Fruit fly (Drosophila melanogaster): ENCODE measurements around the gene CG17097.

CG17097 gene

DNA sequence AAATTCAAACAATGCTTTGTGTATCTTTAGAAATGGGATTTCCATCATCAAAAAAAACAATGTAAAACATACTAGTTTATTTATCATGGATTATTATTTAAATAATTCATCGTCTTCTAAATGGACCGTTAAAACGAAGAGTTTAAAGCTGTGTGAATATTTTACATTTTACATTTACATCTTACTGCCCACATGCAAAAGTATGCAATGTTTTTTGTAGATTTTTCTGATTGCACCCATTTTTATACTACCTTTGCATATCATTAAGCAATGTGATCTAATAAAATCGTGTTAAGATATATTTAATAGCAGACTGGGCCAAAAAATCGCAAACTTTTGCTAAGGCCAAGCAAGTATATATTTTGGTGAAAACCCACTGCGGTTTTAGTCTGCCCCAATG lies 25.3 kb downstream of the CG17097 start:
- TF ChIP-seq Myc (optimal IDR thresholded peaks at IDR 0.05) (peak; percentile 41), Hr78 (GFP tag; optimal IDR thresholded peaks at IDR 0.05) (no peak)

DNA sequence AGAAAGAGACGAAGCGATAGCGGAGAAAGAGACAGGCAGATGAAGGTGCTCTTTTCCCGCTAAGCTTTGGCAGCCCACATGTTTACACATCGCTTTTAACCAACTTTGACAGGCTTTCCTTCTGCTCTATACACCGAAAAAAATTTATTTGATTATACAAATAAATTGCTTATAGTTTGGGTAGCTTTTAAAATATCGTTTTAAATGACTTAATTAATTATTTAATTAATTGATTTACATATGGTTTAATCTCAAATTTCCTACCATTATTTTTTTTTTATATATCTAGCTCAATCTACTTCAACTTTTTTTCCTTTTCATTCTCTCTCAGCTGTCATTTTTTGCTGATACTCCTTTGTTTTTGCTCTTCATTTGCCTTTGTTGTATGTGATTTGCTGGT lies 26.8 kb downstream of the CG17097 start:
- TF ChIP-seq br (GFP tag; optimal IDR thresholded peaks at IDR 0.05) (no peak), dl (GFP tag; optimal IDR thresholded peaks at IDR 0.05; ENCODE audit: insufficient read depth in 1 of 2, partially characterized antibody in 2 of 2) (no peak), psq (GFP tag; optimal IDR thresholded peaks at IDR 0.05) (peak; percentile 2), HLH106 (tag; optimal IDR thresholded peaks at IDR 0.05) (peak; percentile 9)

DNA sequence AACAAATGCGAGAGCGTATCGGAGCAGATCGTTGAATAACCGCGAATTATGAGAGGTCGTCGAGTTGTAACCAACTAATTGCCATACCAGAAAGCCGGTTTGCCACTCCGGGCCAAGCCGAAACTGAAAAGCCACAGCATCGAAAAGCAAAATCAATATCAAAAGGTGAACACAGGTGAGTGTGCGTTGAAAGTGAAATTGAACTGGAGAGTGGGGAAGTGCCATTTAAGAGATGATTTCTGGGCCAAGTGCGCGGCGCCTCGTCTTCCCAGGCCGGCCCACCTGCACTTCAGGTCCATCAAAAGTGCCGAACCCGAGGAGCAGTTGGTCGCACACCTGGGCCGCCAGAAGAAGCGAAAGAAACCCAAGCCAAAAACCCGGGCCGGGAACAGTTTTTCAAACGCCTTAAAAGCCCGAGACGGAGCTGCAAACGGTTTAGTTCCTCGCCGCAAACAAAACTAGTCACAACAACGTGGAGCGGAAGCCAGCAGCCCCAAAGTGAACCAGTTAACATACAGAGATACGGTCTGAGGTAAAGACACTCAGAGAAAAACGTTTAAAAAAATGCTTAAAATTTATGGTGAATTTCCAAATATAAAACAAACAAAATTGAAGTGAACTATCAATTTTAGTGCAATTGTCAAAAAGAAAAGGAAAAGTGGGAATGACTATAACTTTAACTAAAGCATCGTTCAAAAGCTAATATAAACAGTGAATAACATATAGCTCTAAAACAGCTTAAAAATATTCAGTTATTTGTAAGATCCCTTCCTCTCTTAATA lies 30.9 kb downstream of the CG17097 start, which contains the start of gene CG17104:
TSS of gene CG17104 (plus strand) at position 266 of the 782 bp plus-strand sequence.
- TF ChIP-seq OdsH (GFP tag; optimal IDR thresholded peaks at IDR 0.05) (peak; percentile 48), tai (GFP tag; optimal IDR thresholded peaks at IDR 0.05) (peak; percentile 32), usp (GFP tag; optimal IDR thresholded peaks at IDR 0.05) (no peak), ey (GFP tag; optimal IDR thresholded peaks at IDR 0.05) (peak; percentile 44), Dif (GFP tag; optimal IDR thresholded peaks at IDR 0.05; ENCODE audit: partially characterized antibody) (no peak), dmrt93B (GFP tag; optimal IDR thresholded peaks at IDR 0.05) (no peak), h (GFP tag; optimal IDR thresholded peaks at IDR 0.05) (peak; percentile 63), dsf (GFP tag; optimal IDR thresholded peaks at IDR 0.05; ENCODE audit: borderline replicate concordance) (no peak), Hnf4 (GFP tag; optimal IDR thresholded peaks at IDR 0.05) (peak; percentile 29), br (GFP tag; optimal IDR thresholded peaks at IDR 0.05) (peak; percentile 33), fru (GFP tag; optimal IDR thresholded peaks at IDR 0.05) (peak; percentile 75), pan (optimal IDR thresholded peaks at IDR 0.05) (no peak), CG32264 (GFP tag; optimal IDR thresholded peaks at IDR 0.05) (no peak), rgr (GFP tag; optimal IDR thresholded peaks at IDR 0.05) (peak; percentile 58), Sp1 (GFP tag; optimal IDR thresholded peaks at IDR 0.05) (peak; percentile 46), jim (GFP tag; optimal IDR thresholded peaks at IDR 0.05) (no peak), N (GFP tag; optimal IDR thresholded peaks at IDR 0.05) (no peak), CG9705 (GFP tag; optimal IDR thresholded peaks at IDR 0.05) (no peak), Dfd (GFP tag; optimal IDR thresholded peaks at IDR 0.05) (no peak), Rel (GFP tag; optimal IDR thresholded peaks at IDR 0.05) (no peak), Rel (tag; optimal IDR thresholded peaks at IDR 0.05) (no peak), woc (GFP tag; optimal IDR thresholded peaks at IDR 0.05) (peak; percentile 55), GATAd (GFP tag; optimal IDR thresholded peaks at IDR 0.05) (no peak), Jra (GFP tag; optimal IDR thresholded peaks at IDR 0.05) (no peak), Myc (optimal IDR thresholded peaks at IDR 0.05) (no peak), sage (GFP tag; optimal IDR thresholded peaks at IDR 0.05) (no peak), foxo (GFP tag; optimal IDR thresholded peaks at IDR 0.05) (peak in 1 of 2 experiments; percentile 60), HLH106 (tag; optimal IDR thresholded peaks at IDR 0.05) (peak; percentile 54), Hr78 (GFP tag; optimal IDR thresholded peaks at IDR 0.05) (no peak), dl (GFP tag; optimal IDR thresholded peaks at IDR 0.05; ENCODE audit: insufficient read depth in 1 of 2, partially characterized antibody in 2 of 2) (no peak)

DNA sequence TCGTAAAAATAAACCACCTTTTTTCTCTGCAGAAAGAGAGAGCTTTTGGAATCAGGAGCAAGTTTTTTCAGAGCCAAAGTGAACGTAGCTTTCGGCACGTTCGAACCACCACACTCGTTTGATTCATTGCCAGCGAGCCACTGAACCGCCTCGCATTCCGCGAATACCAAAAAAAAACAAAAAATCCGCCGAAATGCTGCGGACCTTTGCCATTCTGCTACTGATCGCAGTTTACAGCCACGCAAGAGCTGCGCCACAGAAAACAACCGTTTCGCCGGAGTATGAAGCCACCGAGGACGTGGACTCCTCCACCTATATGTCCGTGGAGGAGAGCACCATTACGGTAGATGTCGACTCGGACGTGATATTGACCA lies 31.5 kb downstream of the CG17097 start:
- TF ChIP-seq fru (GFP tag; optimal IDR thresholded peaks at IDR 0.05), result peak; percentile 13
- TF ChIP-seq pan (optimal IDR thresholded peaks at IDR 0.05), result no peak

DNA sequence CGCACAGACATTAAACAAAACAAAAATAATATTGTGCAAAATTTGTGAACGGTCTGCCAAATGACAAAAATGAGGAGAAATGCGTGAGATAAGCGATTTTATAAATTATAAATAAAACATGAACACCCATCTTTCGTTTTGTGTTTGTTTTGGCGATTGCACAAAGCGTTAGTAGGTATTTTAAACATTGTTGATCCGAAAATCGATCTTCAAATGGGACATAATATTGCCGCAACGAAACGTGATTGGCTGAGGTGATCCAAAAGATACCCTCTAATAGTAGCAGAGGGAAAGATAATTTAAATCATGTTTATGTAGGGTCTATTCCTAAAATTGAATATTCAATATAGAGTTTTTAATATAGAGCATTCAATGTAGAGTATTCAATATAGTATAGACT lies 33.4 kb downstream of the CG17097 start:
- peak; percentile 18 for TF ChIP-seq ey (GFP tag; optimal IDR thresholded peaks at IDR 0.05)
- no peak for TF ChIP-seq psq (GFP tag; optimal IDR thresholded peaks at IDR 0.05)
- no peak for TF ChIP-seq HLH106 (tag; optimal IDR thresholded peaks at IDR 0.05)
- no peak for TF ChIP-seq dl (GFP tag; optimal IDR thresholded peaks at IDR 0.05; ENCODE audit: insufficient read depth in 1 of 2, partially characterized antibody in 2 of 2)
- no peak for TF ChIP-seq Vsx2 (GFP tag; optimal IDR thresholded peaks at IDR 0.05; ENCODE audit: partially characterized antibody)
- no peak for TF ChIP-seq usp (GFP tag; optimal IDR thresholded peaks at IDR 0.05)
- TF ChIP-seq h (GFP tag; optimal IDR thresholded peaks at IDR 0.05), result peak; percentile 2
- no peak for TF ChIP-seq Abd-B (GFP tag; optimal IDR thresholded peaks at IDR 0.05)

Data from whole organism, wandering third instar larva.